Worm (Caenorhabditis elegans) whole organism, L1 larva: ENCODE results near the gene F37H8.5.

Source experiments
- C34B4.2 ChIP-seq: sonication (generic microtip); optimal IDR thresholded peaks from 2 replicates; lab custom pipeline; 2017; ENCODE audit warnings: mild to moderate bottlenecking, missing genetic modification characterization, missing compliant biosample characterization
- ama-1 ChIP-seq: fragments of 150-350 bp; optimal IDR thresholded peaks from 2 replicates; lab custom pipeline; 2014
- ceh-88 ChIP-seq: fragments of 200-800 bp; sonication (Bioruptor generic); IDR thresholded peaks from 2 replicates; pipeline ENCODE4 v1.3.6; 2022; ENCODE audit warnings: missing genetic modification characterization, missing compliant biosample characterization
- ceh-90 ChIP-seq: sonication (generic microtip); optimal IDR thresholded peaks from 2 replicates; lab custom pipeline; 2016; ENCODE audit warnings: missing genetic modification characterization, missing compliant biosample characterization
- dpl-1 ChIP-seq, 3 experiments: fragments of 150-350 bp in 2 of 3; sonication (generic microtip) in 1 of 3; optimal IDR thresholded peaks; 2 replicates each; lab custom pipeline; 2014 to 2017; ENCODE audit warnings: missing biosample characterization in 3 of 3, missing genetic modification characterization in 3 of 3, missing genetic modification reagents in 3 of 3
- dsc-1 ChIP-seq: sonication (generic microtip); optimal IDR thresholded peaks from 2 replicates; lab custom pipeline; 2016; ENCODE audit warnings: mild to moderate bottlenecking, missing genetic modification characterization, missing compliant biosample characterization
- efl-1 ChIP-seq, 4 experiments: fragments of 150-350 bp; optimal IDR thresholded peaks in 3 of 4; peaks in 1 of 4; 1 replicate in 1 of 4; 2 replicates in 3 of 4; lab custom pipeline; 2014; ENCODE audit warnings: missing biosample characterization in 2 of 4, missing genetic modification characterization in 2 of 4, missing genetic modification reagents in 2 of 4
- egl-27 ChIP-seq, 2 experiments: fragments of 150-350 bp in 1 of 2; sonication (generic microtip); optimal IDR thresholded peaks; 3 replicates each; lab custom pipeline; 2017 to 2018; ENCODE audit warnings: missing biosample characterization in 2 of 2, missing genetic modification characterization in 2 of 2, missing genetic modification reagents in 2 of 2
- elt-2 ChIP-seq: sonication (generic microtip); optimal IDR thresholded peaks from 2 replicates; lab custom pipeline; 2016; ENCODE audit warnings: missing genetic modification characterization, mild to moderate bottlenecking, inconsistent platforms, missing compliant biosample characterization, missing genetic modification reagents
- elt-3 ChIP-seq, 6 experiments: fragments of 150-350 bp in 1 of 6; sonication (generic microtip); optimal IDR thresholded peaks; 2 replicates each; lab custom pipeline; 2017 to 2018; ENCODE audit warnings: missing biosample characterization in 6 of 6, missing genetic modification characterization in 6 of 6, inconsistent platforms in 1 of 6
- fkh-10 ChIP-seq: sonication (generic microtip); optimal IDR thresholded peaks from 2 replicates; lab custom pipeline; 2017; ENCODE audit warnings: missing biosample characterization, missing genetic modification reagents, missing genetic modification characterization
- grh-1 ChIP-seq: fragments of 200-800 bp; sonication (Bioruptor generic); IDR thresholded peaks from 2 replicates; pipeline ENCODE4 v1.3.6; 2022; ENCODE audit warnings: missing genetic modification reagents, missing genetic modification characterization, missing compliant biosample characterization
- hlh-17 ChIP-seq: fragments of 200-800 bp; sonication (Bioruptor generic); optimal IDR thresholded peaks from 2 replicates; lab custom pipeline; 2018; ENCODE audit warnings: missing genetic modification characterization, mild to moderate bottlenecking, missing compliant biosample characterization, moderate library complexity, borderline replicate concordance
- hpl-2 ChIP-seq: fragments of 150-350 bp; optimal IDR thresholded peaks from 2 replicates; lab custom pipeline; 2014; ENCODE audit warnings: missing biosample characterization, missing genetic modification reagents, missing genetic modification characterization
- jun-1 ChIP-seq: fragments of 150-350 bp; optimal IDR thresholded peaks from 2 replicates; lab custom pipeline; 2014; ENCODE audit warnings: missing biosample characterization, missing genetic modification reagents, missing genetic modification characterization
- lin-13 ChIP-seq: fragments of 150-350 bp; optimal IDR thresholded peaks from 2 replicates; lab custom pipeline; 2014; ENCODE audit warnings: missing biosample characterization, missing genetic modification reagents, missing genetic modification characterization
- lin-14 ChIP-seq: fragments of 200-800 bp; sonication (Bioruptor generic); optimal IDR thresholded peaks from 2 replicates; lab custom pipeline; 2018; ENCODE audit warnings: mild to moderate bottlenecking, missing genetic modification characterization, moderate library complexity, missing compliant biosample characterization
- lin-15B ChIP-seq: fragments of 150-350 bp; sonication (generic microtip); optimal IDR thresholded peaks from 3 replicates; lab custom pipeline; 2014; ENCODE audit warnings: missing biosample characterization, missing genetic modification characterization
- lin-35 ChIP-seq, 2 experiments: fragments of 150-350 bp; optimal IDR thresholded peaks; 2 replicates each; lab custom pipeline; 2014; ENCODE audit warnings: missing biosample characterization in 2 of 2, missing genetic modification characterization in 2 of 2, missing genetic modification reagents in 2 of 2
- lsy-2 ChIP-seq, 2 experiments: fragments of 150-350 bp; optimal IDR thresholded peaks; 2 replicates each; lab custom pipeline; 2014; ENCODE audit warnings: missing biosample characterization in 2 of 2, missing genetic modification characterization in 2 of 2
- mep-1 ChIP-seq: fragments of 150-350 bp; optimal IDR thresholded peaks from 2 replicates; lab custom pipeline; 2014; ENCODE audit warnings: missing biosample characterization, missing genetic modification characterization
- nhr-11 ChIP-seq: fragments of 150-350 bp; optimal IDR thresholded peaks from 2 replicates; lab custom pipeline; 2014; ENCODE audit warnings: missing biosample characterization, missing genetic modification characterization
- nhr-20 ChIP-seq: sonication (generic microtip); optimal IDR thresholded peaks from 2 replicates; lab custom pipeline; 2016; ENCODE audit warnings: mild to moderate bottlenecking, missing genetic modification characterization, missing compliant biosample characterization
- nhr-28 ChIP-seq: fragments of 150-350 bp; optimal IDR thresholded peaks from 2 replicates; lab custom pipeline; 2014; ENCODE audit warnings: missing biosample characterization, missing genetic modification characterization
- nhr-47 ChIP-seq: sonication (generic microtip); optimal IDR thresholded peaks from 2 replicates; lab custom pipeline; 2016; ENCODE audit warnings: mild to moderate bottlenecking, missing genetic modification characterization, moderate library complexity, missing compliant biosample characterization
- nhr-71 ChIP-seq: sonication (generic microtip); optimal IDR thresholded peaks from 2 replicates; lab custom pipeline; 2016; ENCODE audit warnings: mild to moderate bottlenecking, missing genetic modification characterization, moderate library complexity, missing compliant biosample characterization
- nhr-77 ChIP-seq: fragments of 150-350 bp; optimal IDR thresholded peaks from 2 replicates; lab custom pipeline; 2014; ENCODE audit warnings: missing biosample characterization, missing genetic modification characterization
- pax-3 ChIP-seq: fragments of 200-800 bp; sonication (Bioruptor generic); optimal IDR thresholded peaks from 2 replicates; lab custom pipeline; 2018; ENCODE audit warnings: mild to moderate bottlenecking, missing genetic modification characterization, moderate library complexity, missing compliant biosample characterization
- rnt-1 ChIP-seq: sonication (generic microtip); optimal IDR thresholded peaks from 2 replicates; lab custom pipeline; 2016; ENCODE audit warnings: mild to moderate bottlenecking, missing genetic modification characterization, moderate library complexity, missing compliant biosample characterization
- skn-1 ChIP-seq: fragments of 150-350 bp; optimal IDR thresholded peaks from 2 replicates; lab custom pipeline; 2014; ENCODE audit warnings: missing biosample characterization, missing genetic modification characterization
- snu-23 ChIP-seq: sonication (generic microtip); optimal IDR thresholded peaks from 2 replicates; lab custom pipeline; 2016; ENCODE audit warnings: missing genetic modification characterization, missing compliant biosample characterization
- sptf-1 ChIP-seq: fragments of 150-350 bp; optimal IDR thresholded peaks from 2 replicates; lab custom pipeline; 2014; ENCODE audit warnings: missing biosample characterization, missing genetic modification characterization
- sup-37 ChIP-seq: fragments of 200-800 bp; sonication (Bioruptor generic); optimal IDR thresholded peaks from 2 replicates; lab custom pipeline; 2018; ENCODE audit warnings: mild to moderate bottlenecking, missing genetic modification characterization, missing compliant biosample characterization
- swsn-7 ChIP-seq: sonication (generic microtip); optimal IDR thresholded peaks from 2 replicates; lab custom pipeline; 2016; ENCODE audit warnings: missing genetic modification characterization, missing compliant biosample characterization
- tbx-2 ChIP-seq: sonication (generic microtip); optimal IDR thresholded peaks from 2 replicates; lab custom pipeline; 2016; ENCODE audit warnings: missing genetic modification characterization, missing compliant biosample characterization
- tlp-1 ChIP-seq: fragments of 150-350 bp; optimal IDR thresholded peaks from 2 replicates; lab custom pipeline; 2014; ENCODE audit warnings: missing biosample characterization, missing genetic modification characterization
- unc-86 ChIP-seq: sonication (generic microtip); optimal IDR thresholded peaks from 2 replicates; lab custom pipeline; 2016; ENCODE audit warnings: missing genetic modification characterization, missing compliant biosample characterization
- vab-15 ChIP-seq: sonication (generic microtip); optimal IDR thresholded peaks from 2 replicates; lab custom pipeline; 2017; ENCODE audit warnings: missing genotype, mild to moderate bottlenecking, missing genetic modification characterization, missing compliant biosample characterization
- ztf-4 ChIP-seq: fragments of 150-350 bp; optimal IDR thresholded peaks from 2 replicates; lab custom pipeline; 2014; ENCODE audit warnings: missing biosample characterization, missing genetic modification characterization

The F37H8.5 gene

ce11 chrII:11226379-11226778, 38.4 kb downstream of the F37H8.5 start, which contains the start of gene T06D8.2:
TSS of gene T06D8.2 (plus strand) at chrII:11226679.
- TF ChIP-seq tlp-1 (no peak), egl-27 (tag; optimal IDR thresholded peaks at IDR 0.05; lab: Kevin White, UChicago) (no peak), elt-2 (tag; lab: Kevin White, UChicago) (no peak), ceh-90 (tag; lab: Kevin White, UChicago) (no peak), nhr-77 (tag; lab: Kevin White, UChicago) (no peak), tbx-2 (tag; lab: Kevin White, UChicago) (no peak), nhr-11 (tag; lab: Kevin White, UChicago) (no peak), nhr-71 (tag; lab: Kevin White, UChicago) (no peak), rnt-1 (no peak), sup-37 (GFP tag; lab: Kevin White, UChicago) (no peak), ztf-4 (tag; lab: Kevin White, UChicago) (no peak), dpl-1 (GFP tag; optimal IDR thresholded peaks at IDR 0.05; lab: Kevin White, UChicago) (no peak), sptf-1 (no peak), C34B4.2 (tag; lab: Kevin White, UChicago) (no peak), nhr-28 (tag; lab: Kevin White, UChicago) (no peak), lin-13 (GFP tag; lab: Kevin White, UChicago) (no peak), unc-86 (no peak)

DNA sequence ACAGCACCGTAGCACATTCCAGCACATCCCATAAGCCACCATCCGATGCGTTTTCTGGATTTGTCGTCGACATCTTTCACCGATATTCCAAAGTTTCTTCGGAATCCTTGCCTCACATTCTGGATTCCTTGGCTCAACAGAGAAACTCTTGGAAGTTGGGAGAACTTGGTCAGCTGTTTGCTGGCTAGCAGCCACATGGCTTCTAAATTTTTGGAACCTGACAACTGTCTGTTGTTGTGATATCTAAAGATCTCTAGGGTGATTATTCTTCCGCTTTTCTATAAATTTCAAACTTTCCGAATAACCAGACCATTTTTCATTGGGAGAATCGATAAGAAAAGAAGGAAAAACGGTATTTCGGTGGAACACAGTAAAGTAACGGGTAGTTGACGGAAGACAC, 46.7 kb downstream of the F37H8.5 start, which contains the start of gene cox-15:
Gene cox-15, minus strand, starts transcription at position 202 of the 400 bp plus-strand sequence.
- peak; percentile 4 for TF ChIP-seq lin-14 (GFP tag; lab: Kevin White, UChicago)
- no peak for TF ChIP-seq elt-3 (tag; optimal IDR thresholded peaks at IDR 0.05; lab: Kevin White, UChicago)
- no peak for TF ChIP-seq nhr-11 (tag; lab: Kevin White, UChicago)
- peak in 1 of 2 experiments; percentile 5 for TF ChIP-seq efl-1 (optimal IDR thresholded peaks at IDR 0.05; lab: Kevin White, UChicago)
- TF ChIP-seq efl-1 (GFP tag; optimal IDR thresholded peaks at IDR 0.05 in 1 of 2; lab: Kevin White, UChicago): no peak
- TF ChIP-seq rnt-1: peak; percentile 17
- no peak for TF ChIP-seq grh-1 (GFP tag; lab: Robert Waterston, UW)

DNA sequence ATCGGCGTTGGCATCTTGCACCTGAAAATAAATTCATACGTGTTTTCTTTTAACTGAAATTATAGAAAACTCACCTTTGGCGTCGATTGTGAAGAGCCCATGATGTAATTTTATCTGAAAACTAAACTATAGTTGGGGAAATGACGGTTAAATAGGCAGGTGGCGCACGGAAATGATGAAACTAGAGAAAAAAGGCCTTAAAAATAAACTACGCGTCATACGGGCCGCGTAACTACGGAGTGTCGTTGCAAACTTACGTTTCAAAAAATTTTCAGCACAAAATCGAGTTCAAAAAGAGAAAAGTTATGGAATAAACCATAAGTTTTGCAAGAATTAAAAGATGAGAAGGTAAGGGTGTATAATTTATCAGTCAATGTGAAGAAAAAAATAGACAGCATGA, 48.3 kb downstream of the F37H8.5 start, which contains the start of gene cchl-1:
Gene cchl-1, minus strand, starts transcription at position 114 of the 400 bp plus-strand sequence.
- peak in 1 of 2 experiments; percentile 31 for TF ChIP-seq lsy-2 (tag; optimal IDR thresholded peaks at IDR 0.05; lab: Kevin White, UChicago)
- no peak for TF ChIP-seq lin-15B (tag; lab: Kevin White, UChicago)
- no peak for TF ChIP-seq nhr-47 (tag; lab: Kevin White, UChicago)
- TF ChIP-seq pax-3 (tag; lab: Kevin White, UChicago): no peak
- TF ChIP-seq tlp-1: no peak
- no peak for TF ChIP-seq rnt-1
- peak; percentile 28 to 47 for TF ChIP-seq lin-35 (GFP tag; optimal IDR thresholded peaks at IDR 0.05; lab: Kevin White, UChicago)
- peak; percentile 7 for TF ChIP-seq snu-23 (GFP tag; lab: Kevin White, UChicago)
- no peak for TF ChIP-seq fkh-10 (GFP tag; lab: Kevin White, UChicago)
- no peak for TF ChIP-seq lin-13 (GFP tag; lab: Kevin White, UChicago)
- no peak for TF ChIP-seq dsc-1
- TF ChIP-seq ama-1 (lab: Kevin White, UChicago): peak; percentile 27
- no peak for TF ChIP-seq hlh-17 (GFP tag; lab: Kevin White, UChicago)
- TF ChIP-seq mep-1 (tag; lab: Kevin White, UChicago): peak; percentile 0
- no peak for TF ChIP-seq sup-37 (GFP tag; lab: Kevin White, UChicago)
- no peak for TF ChIP-seq vab-15
- peak; percentile 90 for TF ChIP-seq nhr-20 (tag; lab: Kevin White, UChicago)
- no peak for TF ChIP-seq jun-1 (tag; lab: Kevin White, UChicago)
- peak; percentile 4 for TF ChIP-seq skn-1 (tag; lab: Kevin White, UChicago)
- TF ChIP-seq hpl-2: no peak
- TF ChIP-seq sptf-1: no peak
- TF ChIP-seq efl-1 (optimal IDR thresholded peaks at IDR 0.05; lab: Kevin White, UChicago): peak; percentile 15 to 27
- TF ChIP-seq efl-1 (GFP tag; optimal IDR thresholded peaks at IDR 0.05 in 1 of 2; lab: Kevin White, UChicago): peak; percentile 37 to 58
- no peak for TF ChIP-seq tbx-2 (tag; lab: Kevin White, UChicago)
- peak in 2 of 3 experiments; percentile 3 to 37 for TF ChIP-seq dpl-1 (GFP tag; optimal IDR thresholded peaks at IDR 0.05; lab: Kevin White, UChicago)
- TF ChIP-seq swsn-7 (tag; lab: Kevin White, UChicago): no peak
- no peak for TF ChIP-seq ceh-88 (GFP tag; lab: Robert Waterston, UW)
- no peak for TF ChIP-seq grh-1 (GFP tag; lab: Robert Waterston, UW)
